2 worm cellular contexts compared by ENCODE assay signal in the genomic region with DNA sequence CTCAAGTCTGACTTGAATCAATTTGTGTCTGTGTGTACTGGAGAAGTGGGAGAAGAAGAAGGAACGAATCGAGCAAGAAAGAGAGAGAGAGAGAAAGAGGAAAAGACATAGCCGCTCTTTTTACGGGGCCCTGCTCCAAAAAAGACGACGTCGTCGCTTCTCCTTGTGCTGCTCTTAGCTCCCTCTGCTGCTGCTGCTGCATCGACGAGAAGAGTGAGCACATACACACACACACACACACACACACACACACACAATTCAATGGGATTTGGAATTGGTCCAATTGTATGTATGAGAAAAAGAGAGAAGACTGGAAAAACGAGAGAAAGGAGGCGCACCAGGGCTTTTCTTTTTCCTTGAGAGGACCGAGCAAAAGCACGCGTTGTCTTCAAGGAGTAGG.
A peak's percentile ranks its signal among the peaks of the same experiment; 100 is the strongest.
TF ChIP-seq lines count a peak whose summit lies in the region.

No protein-coding gene starts in this region.

TF ChIP-seq in whole organism, L2 larva, 48 proteins besides CTCF, POLR2A, EP300 and RAD21 (continued from another document):
- peak; percentile 15 for TF ChIP-seq nhr-21 (tag; optimal IDR thresholded peaks at IDR 0.05; lab: Kevin White, UChicago)
- TF ChIP-seq unc-62 (GFP tag; optimal IDR thresholded peaks at IDR 0.05; lab: Kevin White, UChicago), result no peak
- TF ChIP-seq egl-27 (tag; optimal IDR thresholded peaks at IDR 0.05; lab: Kevin White, UChicago), result peak; percentile 2
- peak; percentile 88 for TF ChIP-seq unc-55 (GFP tag; optimal IDR thresholded peaks at IDR 0.05; lab: Kevin White, UChicago)

TF ChIP-seq in whole organism, L4 larva, 104 proteins besides CTCF, POLR2A, EP300 and RAD21 (continued from another document):
- TF ChIP-seq sdz-12 (GFP tag; optimal IDR thresholded peaks at IDR 0.05; lab: Kevin White, UChicago) (no peak), ceh-32 (tag; optimal IDR thresholded peaks at IDR 0.05; lab: Kevin White, UChicago; ENCODE audit: poor library complexity) (no peak), nhr-11 (tag; optimal IDR thresholded peaks at IDR 0.05; lab: Kevin White, UChicago) (peak; percentile 17), T26A8.4 (GFP tag; IDR thresholded peaks at IDR 0.05; lab: Robert Waterston, UW) (no peak), ztf-7 (tag; optimal IDR thresholded peaks at IDR 0.05; lab: Kevin White, UChicago) (no peak), unc-62 (GFP tag; optimal IDR thresholded peaks at IDR 0.05 in 1 of 2; lab: Kevin White, UChicago) (peak in 1 of 2 experiments; percentile 78), unc-62 (tag; optimal IDR thresholded peaks at IDR 0.05; lab: Kevin White, UChicago) (no peak), lin-29 (GFP tag; IDR thresholded peaks at IDR 0.05; lab: Robert Waterston, UW) (no peak), tra-1 (GFP tag; IDR thresholded peaks at IDR 0.05; lab: Robert Waterston, UW) (no peak), madf-9 (GFP tag; conservative IDR thresholded peaks at IDR 0.05; lab: Robert Waterston, UW) (no peak), nhr-10 (tag; optimal IDR thresholded peaks at IDR 0.05; lab: Kevin White, UChicago) (no peak), madf-5 (GFP tag; IDR thresholded peaks at IDR 0.05; lab: Robert Waterston, UW) (no peak), dve-1 (tag; optimal IDR thresholded peaks at IDR 0.05; lab: Kevin White, UChicago; ENCODE audit: insufficient read depth) (no peak), dmd-9 (GFP tag; IDR thresholded peaks at IDR 0.05; lab: Robert Waterston, UW) (no peak), mes-2 (tag; optimal IDR thresholded peaks at IDR 0.05; lab: Kevin White, UChicago; ENCODE audit: poor library complexity, severe bottlenecking) (peak; percentile 33), ztf-11 (tag; optimal IDR thresholded peaks at IDR 0.05; lab: Kevin White, UChicago) (no peak), nhr-76 (tag; optimal IDR thresholded peaks at IDR 0.05; lab: Kevin White, UChicago) (no peak), R02D3.7 (tag; optimal IDR thresholded peaks at IDR 0.05; lab: Kevin White, UChicago) (no peak), vab-7 (GFP tag; IDR thresholded peaks at IDR 0.05; lab: Robert Waterston, UW) (no peak), nhr-6 (tag; optimal IDR thresholded peaks at IDR 0.05; lab: Kevin White, UChicago) (no peak), daf-19 (GFP tag; conservative IDR thresholded peaks at IDR 0.05; lab: Robert Waterston, UW) (no peak), duxl-1 (tag; optimal IDR thresholded peaks at IDR 0.05; lab: Kevin White, UChicago; ENCODE audit: poor library complexity) (no peak), ZK337.2 (GFP tag; IDR thresholded peaks at IDR 0.05; lab: Robert Waterston, UW) (no peak), tag-97 (GFP tag; IDR thresholded peaks at IDR 0.05; lab: Robert Waterston, UW) (no peak), nhr-237 (tag; optimal IDR thresholded peaks at IDR 0.05; lab: Kevin White, UChicago) (no peak), fos-1 (tag; optimal IDR thresholded peaks at IDR 0.05; lab: Kevin White, UChicago) (no peak), attf-4 (tag; optimal IDR thresholded peaks at IDR 0.05; lab: Kevin White, UChicago) (no peak), lim-7 (GFP tag; IDR thresholded peaks at IDR 0.05; lab: Robert Waterston, UW) (no peak), spr-1 (tag; optimal IDR thresholded peaks at IDR 0.05; lab: Kevin White, UChicago) (no peak), arid-1 (GFP tag; conservative IDR thresholded peaks at IDR 0.05; lab: Robert Waterston, UW) (no peak), hmg-1.1 (GFP tag; IDR thresholded peaks at IDR 0.05; lab: Robert Waterston, UW) (peak; percentile 82), pha-4 (GFP tag; IDR thresholded peaks at IDR 0.05; lab: Robert Waterston, UW) (no peak), pha-4 (tag; optimal IDR thresholded peaks at IDR 0.05; lab: Kevin White, UChicago) (no peak), Y5F2A.4 (GFP tag; optimal IDR thresholded peaks at IDR 0.05; lab: Kevin White, UChicago) (no peak), ZK546.5 (tag; optimal IDR thresholded peaks at IDR 0.05; lab: Kevin White, UChicago) (no peak), php-3 (GFP tag; IDR thresholded peaks at IDR 0.05; lab: Robert Waterston, UW) (no peak), Y48G9A.11 (GFP tag; IDR thresholded peaks at IDR 0.05; lab: Robert Waterston, UW) (no peak), T20F7.1 (GFP tag; optimal IDR thresholded peaks at IDR 0.05; lab: Kevin White, UChicago) (no peak), ceh-44 (GFP tag; IDR thresholded peaks at IDR 0.05; lab: Robert Waterston, UW) (no peak), daf-16 (GFP tag; optimal IDR thresholded peaks at IDR 0.05; lab: Kevin White, UChicago) (no peak), daf-16 (tag; optimal IDR thresholded peaks at IDR 0.05; lab: Kevin White, UChicago) (no peak), lin-38 (GFP tag; IDR thresholded peaks at IDR 0.05; lab: Robert Waterston, UW) (no peak), unc-130 (GFP tag; optimal IDR thresholded peaks at IDR 0.05; lab: Kevin White, UChicago) (no peak), nhr-48 (tag; optimal IDR thresholded peaks at IDR 0.05; lab: Kevin White, UChicago) (no peak), mdt-29 (GFP tag; IDR thresholded peaks at IDR 0.05; lab: Robert Waterston, UW) (no peak), ctbp-1 (GFP tag; IDR thresholded peaks at IDR 0.05; lab: Robert Waterston, UW) (peak; percentile 50; the same call in 1 of the 2 replicates), zfp-3 (GFP tag; conservative IDR thresholded peaks at IDR 0.05; lab: Robert Waterston, UW) (no peak), aha-1 (tag; lab: Kevin White, UChicago) (peak; percentile 97), ceh-20 (GFP tag; IDR thresholded peaks at IDR 0.05; lab: Robert Waterston, UW) (no peak), set-16 (GFP tag; IDR thresholded peaks at IDR 0.05; lab: Robert Waterston, UW) (peak; percentile 57), ceh-62 (tag; optimal IDR thresholded peaks at IDR 0.05; lab: Kevin White, UChicago) (no peak), lin-1 (GFP tag; IDR thresholded peaks at IDR 0.05; lab: Robert Waterston, UW) (no peak), aly-2 (tag; optimal IDR thresholded peaks at IDR 0.05; lab: Kevin White, UChicago) (no peak), lin-39 (tag; optimal IDR thresholded peaks at IDR 0.05; lab: Kevin White, UChicago) (no peak), mxl-2 (GFP tag; conservative IDR thresholded peaks at IDR 0.05; lab: Robert Waterston, UW) (no peak), hif-1 (tag; optimal IDR thresholded peaks at IDR 0.05; lab: Kevin White, UChicago) (peak in 1 of 2 experiments; percentile 57), hlh-30 (tag; optimal IDR thresholded peaks at IDR 0.05; lab: Kevin White, UChicago; ENCODE audit: insufficient read depth) (peak; percentile 38), saeg-2 (GFP tag; IDR thresholded peaks at IDR 0.05; lab: Robert Waterston, UW) (no peak), nhr-25 (tag; optimal IDR thresholded peaks at IDR 0.05; lab: Kevin White, UChicago; ENCODE audit: borderline replicate concordance, insufficient read depth) (no peak), lsy-2 (tag; optimal IDR thresholded peaks at IDR 0.05; lab: Kevin White, UChicago) (peak; percentile 19 to 54), snpc-4 (tag; optimal IDR thresholded peaks at IDR 0.05; lab: Kevin White, UChicago) (no peak), nhr-77 (tag; optimal IDR thresholded peaks at IDR 0.05; lab: Kevin White, UChicago) (no peak), gei-8 (GFP tag; optimal IDR thresholded peaks at IDR 0.05; lab: Kevin White, UChicago) (no peak), F37D6.2 (tag; optimal IDR thresholded peaks at IDR 0.05; lab: Kevin White, UChicago) (peak; percentile 56), ama-1 (optimal IDR thresholded peaks at IDR 0.05; lab: Kevin White, UChicago) (no peak), lir-3 (tag; optimal IDR thresholded peaks at IDR 0.05; lab: Kevin White, UChicago) (no peak), Y75B8A.6 (GFP tag; IDR thresholded peaks at IDR 0.05; lab: Robert Waterston, UW) (no peak), F26F4.8 (GFP tag; conservative IDR thresholded peaks at IDR 0.05; lab: Robert Waterston, UW) (no peak), fkh-10 (GFP tag; optimal IDR thresholded peaks at IDR 0.05; lab: Kevin White, UChicago) (peak; percentile 70), rbr-2 (tag; optimal IDR thresholded peaks at IDR 0.05; lab: Kevin White, UChicago) (peak; percentile 74), nhr-41 (GFP tag; IDR thresholded peaks at IDR 0.05; lab: Robert Waterston, UW) (no peak), zfp-2 (tag; optimal IDR thresholded peaks at IDR 0.05; lab: Kevin White, UChicago) (no peak), daf-12 (tag; optimal IDR thresholded peaks at IDR 0.05; lab: Kevin White, UChicago) (no peak), jun-1 (tag; optimal IDR thresholded peaks at IDR 0.05; lab: Kevin White, UChicago) (no peak), lin-13 (GFP tag; optimal IDR thresholded peaks at IDR 0.05; lab: Kevin White, UChicago) (no peak)
